Fruit fly (Drosophila melanogaster) whole organism, embryonic: ENCODE data around the gene Dok.
A peak's percentile ranks its signal among the peaks of the same experiment; 100 is the strongest.

Experiments
- B-H2 ChIP-seq: fragments of 200-800 bp; sonication (Bioruptor generic); optimal IDR thresholded peaks from 2 replicates; lab custom pipeline; 2018; ENCODE audit warnings: missing biosample characterization, mild to moderate bottlenecking, missing genetic modification characterization
- BEAF-32 ChIP-seq: fragments of 200-800 bp; sonication (Bioruptor generic); optimal IDR thresholded peaks from 3 replicates; lab custom pipeline; 2017; ENCODE audit warnings: missing biosample characterization, missing genetic modification characterization, mild to moderate bottlenecking, moderate library complexity, missing genetic modification reagents
- CG1024 ChIP-seq: fragments of 200-800 bp; sonication (Bioruptor generic); IDR thresholded peaks from 2 replicates; pipeline ENCODE4 v1.3.6; 2022; ENCODE audit warnings: missing biosample characterization, missing genetic modification characterization
- CG10321 ChIP-seq: fragments of 200-800 bp; sonication (Bioruptor generic); IDR thresholded peaks from 2 replicates; pipeline ENCODE4 v1.3.6; 2022; ENCODE audit warnings: missing biosample characterization, missing genetic modification characterization
- CG1233 ChIP-seq: fragments of 200-800 bp; sonication (Bioruptor generic); optimal IDR thresholded peaks from 4 replicates; lab custom pipeline; 2018; ENCODE audit warnings: missing biosample characterization, mild to moderate bottlenecking, missing genetic modification characterization
- CG12744 ChIP-seq: fragments of 200-800 bp; sonication (Bioruptor generic); optimal IDR thresholded peaks from 2 replicates; lab custom pipeline; 2016; ENCODE audit warnings: missing biosample characterization, missing genetic modification characterization
- CG12769 ChIP-seq: fragments of 200-800 bp; sonication (Bioruptor generic); optimal IDR thresholded peaks from 2 replicates; lab custom pipeline; 2019; ENCODE audit warnings: missing biosample characterization, mild to moderate bottlenecking, missing genetic modification characterization, moderate library complexity
- CG15073 ChIP-seq: fragments of 200-800 bp; sonication (Bioruptor generic); optimal IDR thresholded peaks from 2 replicates; lab custom pipeline; 2016; ENCODE audit warnings: missing biosample characterization, missing genetic modification characterization
- CG1603 ChIP-seq: fragments of 200-800 bp; sonication (Bioruptor generic); optimal IDR thresholded peaks from 2 replicates; lab custom pipeline; 2019; ENCODE audit warnings: missing biosample characterization, mild to moderate bottlenecking, missing genetic modification characterization, moderate library complexity
- CG16813 ChIP-seq: fragments of 200-800 bp; sonication (Bioruptor generic); IDR thresholded peaks from 3 replicates; pipeline ENCODE4 v1.3.6; 2022; ENCODE audit warnings: missing biosample characterization, missing genetic modification characterization; ENCODE audit not compliant: partially characterized antibody
- CG17186 ChIP-seq: fragments of 200-800 bp; sonication (Bioruptor generic); optimal IDR thresholded peaks from 3 replicates; lab custom pipeline; 2017; ENCODE audit warnings: missing biosample characterization, missing genetic modification reagents, missing genetic modification characterization
- CG17568 ChIP-seq: fragments of 200-800 bp; sonication (Bioruptor generic); optimal IDR thresholded peaks from 2 replicates; lab custom pipeline; 2018; ENCODE audit warnings: missing biosample characterization, mild to moderate bottlenecking, missing genetic modification characterization, moderate library complexity
- CG2678 ChIP-seq: fragments of 200-800 bp; sonication (Bioruptor generic); optimal IDR thresholded peaks from 3 replicates; lab custom pipeline; 2019; ENCODE audit warnings: missing biosample characterization, mild to moderate bottlenecking, missing genetic modification characterization, moderate library complexity
- CG30431 ChIP-seq: fragments of 200-800 bp; sonication (Bioruptor generic); optimal IDR thresholded peaks from 2 replicates; lab custom pipeline; 2017; ENCODE audit warnings: missing biosample characterization, missing genetic modification characterization
- CG34422 ChIP-seq: fragments of 200-800 bp; sonication (Bioruptor generic); IDR thresholded peaks from 3 replicates; pipeline ENCODE4 v1.3.6; 2022; ENCODE audit warnings: missing biosample characterization, missing genetic modification characterization
- CG4854 ChIP-seq: fragments of 200-800 bp; sonication (Bioruptor generic); optimal IDR thresholded peaks from 2 replicates; lab custom pipeline; 2016; ENCODE audit warnings: missing biosample characterization, missing genetic modification characterization, inconsistent platforms
- CG7271 ChIP-seq: fragments of 200-800 bp; sonication (Bioruptor generic); optimal IDR thresholded peaks from 2 replicates; lab custom pipeline; 2018; ENCODE audit warnings: missing biosample characterization, mild to moderate bottlenecking, missing genetic modification characterization, moderate library complexity
- CG8924 ChIP-seq: fragments of 200-800 bp; optimal IDR thresholded peaks from 3 replicates; lab custom pipeline; 2019; ENCODE audit warnings: missing biosample characterization, mild to moderate bottlenecking, missing genetic modification characterization, moderate library complexity
- CG9876 ChIP-seq: fragments of 200-800 bp; sonication (Bioruptor generic); optimal IDR thresholded peaks from 2 replicates; lab custom pipeline; 2016; ENCODE audit warnings: missing biosample characterization, missing genetic modification characterization
- Dad ChIP-seq: fragments of 200-800 bp; sonication (Bioruptor generic); optimal IDR thresholded peaks from 3 replicates; lab custom pipeline; 2016; ENCODE audit warnings: missing biosample characterization, missing genetic modification characterization
- Ets65A ChIP-seq: fragments of 200-800 bp; sonication (Bioruptor generic); peaks from one replicate; lab custom pipeline; 2016; ENCODE audit warnings: missing biosample characterization, missing genetic modification characterization
- Fer1 ChIP-seq: fragments of 200-800 bp; sonication (Bioruptor generic); optimal IDR thresholded peaks from 2 replicates; lab custom pipeline; 2017; ENCODE audit warnings: missing biosample characterization, mild to moderate bottlenecking, missing genetic modification characterization
- H2.0 ChIP-seq: fragments of 200-800 bp; sonication (Bioruptor generic); IDR thresholded peaks from 2 replicates; pipeline ENCODE4 v1.3.6; 2022; ENCODE audit warnings: missing biosample characterization, missing genetic modification characterization
- HLH4C ChIP-seq: fragments of 200-800 bp; sonication (Bioruptor generic); IDR thresholded peaks from 3 replicates; pipeline ENCODE4 v1.3.6; 2022; ENCODE audit warnings: missing biosample characterization, missing genetic modification characterization; ENCODE audit not compliant: partially characterized antibody
- Hmr ChIP-seq: fragments of 200-800 bp; sonication (Bioruptor generic); optimal IDR thresholded peaks from 3 replicates; lab custom pipeline; 2017; ENCODE audit warnings: mild to moderate bottlenecking, missing biosample characterization, missing genetic modification reagents, missing genetic modification characterization
- Lpt ChIP-seq: fragments of >200 bp; optimal IDR thresholded peaks from 2 replicates; lab custom pipeline; 2018; ENCODE audit warnings: missing biosample characterization, missing genetic modification characterization
- MTF-1 ChIP-seq: fragments of 200-800 bp; sonication (Bioruptor generic); optimal IDR thresholded peaks from 2 replicates; lab custom pipeline; 2018; ENCODE audit warnings: missing biosample characterization, mild to moderate bottlenecking, missing genetic modification characterization, borderline replicate concordance
- NfI ChIP-seq: fragments of 200-800 bp; sonication (Bioruptor generic); optimal IDR thresholded peaks from 3 replicates; lab custom pipeline; 2018; ENCODE audit warnings: missing biosample characterization, mild to moderate bottlenecking, missing genetic modification characterization, moderate library complexity
- PHDP ChIP-seq: fragments of 200-800 bp; sonication (Bioruptor generic); optimal IDR thresholded peaks from 3 replicates; lab custom pipeline; 2018; ENCODE audit warnings: missing biosample characterization, mild to moderate bottlenecking, missing genetic modification characterization, moderate library complexity
- Poxn ChIP-seq: fragments of 200-800 bp; sonication (Bioruptor generic); IDR thresholded peaks from 2 replicates; pipeline ENCODE4 v1.3.6; 2022; ENCODE audit warnings: missing biosample characterization, missing genetic modification characterization
- Ptx1 ChIP-seq: fragments of 200-800 bp; sonication (Bioruptor generic); IDR thresholded peaks from 2 replicates; pipeline ENCODE4 v1.3.6; 2022; ENCODE audit warnings: missing biosample characterization, missing genetic modification characterization
- Usf ChIP-seq: fragments of 200-800 bp; sonication (Bioruptor generic); optimal IDR thresholded peaks from 2 replicates; lab custom pipeline; 2017; ENCODE audit warnings: missing genotype, missing biosample characterization, missing genetic modification characterization
- YL-1 ChIP-seq: fragments of 200-800 bp; sonication (Bioruptor generic); optimal IDR thresholded peaks from 3 replicates; lab custom pipeline; 2017; ENCODE audit warnings: missing biosample characterization, mild to moderate bottlenecking, missing genetic modification characterization
- ase ChIP-seq: fragments of 200-800 bp; sonication (Bioruptor generic); IDR thresholded peaks from 3 replicates; pipeline ENCODE4 v1.3.6; 2022; ENCODE audit warnings: missing biosample characterization, missing genetic modification characterization
- bab2 ChIP-seq: fragments of 200-800 bp; sonication (Bioruptor generic); optimal IDR thresholded peaks from 2 replicates; lab custom pipeline; 2016; ENCODE audit warnings: missing biosample characterization, missing genetic modification characterization
- crp ChIP-seq, 2 experiments: fragments of 200-800 bp; sonication (Bioruptor generic); optimal IDR thresholded peaks; 2 replicates in 1 of 2; 3 replicates in 1 of 2; lab custom pipeline; 2017; ENCODE audit warnings: missing biosample characterization in 2 of 2, missing genetic modification characterization in 2 of 2, mild to moderate bottlenecking in 1 of 2, moderate library complexity in 1 of 2
- dimm ChIP-seq: fragments of 200-800 bp; sonication (Bioruptor generic); IDR thresholded peaks from 2 replicates; pipeline ENCODE4 v1.3.6; 2022; ENCODE audit warnings: missing biosample characterization, missing genetic modification characterization
- dm ChIP-seq: fragments of 200-800 bp; sonication (Bioruptor generic); optimal IDR thresholded peaks from 3 replicates; lab custom pipeline; 2016; ENCODE audit warnings: missing biosample characterization, missing genetic modification characterization
- en ChIP-seq: fragments of 200-800 bp; sonication (Bioruptor generic); optimal IDR thresholded peaks from 2 replicates; lab custom pipeline; 2016; ENCODE audit warnings: missing biosample characterization, missing genetic modification characterization
- esg ChIP-seq: fragments of 200-800 bp; sonication (Bioruptor generic); conservative IDR thresholded peaks from 2 replicates; pipeline ENCODE4 v1.3.6; 2022; ENCODE audit warnings: missing biosample characterization, missing genetic modification characterization
- fru ChIP-seq: fragments of >200 bp; optimal IDR thresholded peaks from 2 replicates; lab custom pipeline; 2017
- mam ChIP-seq: fragments of 200-800 bp; sonication (Bioruptor generic); optimal IDR thresholded peaks from 3 replicates; lab custom pipeline; 2016; ENCODE audit warnings: missing biosample characterization, missing genetic modification characterization
- mld ChIP-seq: fragments of 200-800 bp; sonication (Bioruptor generic); IDR thresholded peaks from 3 replicates; pipeline ENCODE4 v1.3.6; 2022; ENCODE audit warnings: missing biosample characterization, missing genetic modification characterization; ENCODE audit not compliant: partially characterized antibody
- p53 ChIP-seq: fragments of 200-800 bp; sonication (Bioruptor generic); optimal IDR thresholded peaks from 2 replicates; lab custom pipeline; 2016; ENCODE audit warnings: missing biosample characterization, missing genetic modification characterization
- pros ChIP-seq: fragments of 200-800 bp; sonication (Bioruptor generic); optimal IDR thresholded peaks from 3 replicates; lab custom pipeline; 2019; ENCODE audit warnings: missing biosample characterization, mild to moderate bottlenecking, missing genetic modification characterization, moderate library complexity
- psq ChIP-seq: fragments of 200-800 bp; sonication (Bioruptor generic); optimal IDR thresholded peaks from 2 replicates; lab custom pipeline; 2017; ENCODE audit warnings: missing biosample characterization, missing genetic modification characterization
- trh ChIP-seq: fragments of 200-800 bp; sonication (Bioruptor generic); optimal IDR thresholded peaks from 2 replicates; lab custom pipeline; 2016; ENCODE audit warnings: missing biosample characterization, missing genetic modification characterization
- wor ChIP-seq: fragments of 200-800 bp; sonication (Bioruptor generic); IDR thresholded peaks from 2 replicates; pipeline ENCODE4 v1.3.6; 2022; ENCODE audit warnings: missing biosample characterization, missing genetic modification characterization

Gene Dok

dm6 chrX:7285995-7286985 is 37.7 kb upstream of the Dok start, which contains the start of gene CG2059:
TSS of gene CG2059 (plus strand) at chrX:7286358.
- peak; percentile 37 for TF ChIP-seq CG4854 (GFP tag; lab: Kevin White, UChicago)
- TF ChIP-seq CG10321 (GFP tag; lab: Robert Waterston, UW), result no peak
- TF ChIP-seq Fer1, result peak; percentile 8
- TF ChIP-seq CG9876 (GFP tag; lab: Kevin White, UChicago), result peak; percentile 66
- TF ChIP-seq H2.0, result peak; percentile 18; the same call in 1 of the 2 replicates
- TF ChIP-seq dm (GFP tag; lab: Kevin White, UChicago), result peak; percentile 84
- TF ChIP-seq Ptx1, result peak; percentile 47
- peak; percentile 58 for TF ChIP-seq CG16813 (GFP tag; lab: Robert Waterston, UW)
- peak; percentile 29 for TF ChIP-seq Dad (GFP tag; lab: Kevin White, UChicago)
- TF ChIP-seq crp (GFP tag; optimal IDR thresholded peaks at IDR 0.05; lab: Kevin White, UChicago), result peak in 1 of 2 experiments; percentile 17
- peak; percentile 38 for TF ChIP-seq NfI (GFP tag; lab: Kevin White, UChicago)
- peak; percentile 56 for TF ChIP-seq YL-1 (GFP tag; lab: Kevin White, UChicago)
- TF ChIP-seq CG1024 (GFP tag; lab: Robert Waterston, UW), result 0 out of 2 replicates have a peak, but pooled peaks have one; percentile 27
- no peak for TF ChIP-seq Lpt (GFP tag; lab: Kevin White, UChicago)
- TF ChIP-seq CG2678 (tag; lab: Kevin White, UChicago), result peak; percentile 50
- no peak for TF ChIP-seq CG15073 (GFP tag; lab: Kevin White, UChicago)
- TF ChIP-seq CG34422 (GFP tag; lab: Robert Waterston, UW), result peak; percentile 13; the same call in 2 of the 3 replicates
- peak; percentile 34; the same call in 1 of the 2 replicates for TF ChIP-seq esg (GFP tag; lab: Robert Waterston, UW)
- no peak for TF ChIP-seq psq
- no peak for TF ChIP-seq Poxn
- no peak for TF ChIP-seq wor (GFP tag; lab: Robert Waterston, UW)
- TF ChIP-seq ase (GFP tag; lab: Robert Waterston, UW), result peak; percentile 53; the same call in 1 of the 3 replicates
- TF ChIP-seq CG17568 (GFP tag; lab: Kevin White, UChicago), result no peak
- peak; percentile 29 for TF ChIP-seq PHDP (tag; lab: Kevin White, UChicago)
- no peak for TF ChIP-seq CG12744 (GFP tag; lab: Kevin White, UChicago)
- no peak for TF ChIP-seq en
- peak; percentile 51 for TF ChIP-seq CG1233 (GFP tag; lab: Kevin White, UChicago)
- peak; percentile 68 for TF ChIP-seq mam (GFP tag; lab: Kevin White, UChicago)
- TF ChIP-seq CG30431, result peak; percentile 24
- TF ChIP-seq Hmr (GFP tag; lab: Kevin White, UChicago), result peak; percentile 74
- TF ChIP-seq fru (lab: Kevin White, UChicago), result no peak
- TF ChIP-seq CG7271 (tag; lab: Kevin White, UChicago), result peak; percentile 27
- TF ChIP-seq trh (GFP tag; lab: Kevin White, UChicago), result no peak
- peak; percentile 100 for TF ChIP-seq CG1603 (tag; lab: Kevin White, UChicago)
- no peak for TF ChIP-seq mld
- TF ChIP-seq CG12769, result peak; percentile 66
- TF ChIP-seq B-H2 (GFP tag; lab: Kevin White, UChicago), result peak; percentile 71
- TF ChIP-seq HLH4C (GFP tag; lab: Robert Waterston, UW), result 0 out of 3 replicates have a peak, but pooled peaks have one; percentile 23
- peak; percentile 56 for TF ChIP-seq bab2
- TF ChIP-seq MTF-1, result peak; percentile 51
- TF ChIP-seq p53 (GFP tag; lab: Kevin White, UChicago), result peak; percentile 63
- peak; percentile 54 for TF ChIP-seq CG8924 (tag; lab: Kevin White, UChicago)
- TF ChIP-seq dimm (GFP tag; lab: Robert Waterston, UW), result no peak
- peak; percentile 97 for TF ChIP-seq CG17186
- peak; percentile 67 for TF ChIP-seq BEAF-32
- TF ChIP-seq Ets65A (GFP tag; lab: Kevin White, UChicago), result peak; percentile 98
- TF ChIP-seq pros (GFP tag; lab: Kevin White, UChicago), result no peak
- peak; percentile 31 for TF ChIP-seq Usf
